Fruit fly (Drosophila melanogaster): ENCODE results near the gene CG13713.

Gene CG13713

dm6 chr3L:4686050-4686449 is 11.4 kb upstream of the CG13713 start:
- no peak for TF ChIP-seq Crg-1 (GFP tag; optimal IDR thresholded peaks at IDR 0.05)

- no peak for TF ChIP-seq CG11617 (GFP tag; optimal IDR thresholded peaks at IDR 0.05)
- TF ChIP-seq ovo (GFP tag; optimal IDR thresholded peaks at IDR 0.05), result no peak
- no peak for TF ChIP-seq Hr96 (GFP tag; optimal IDR thresholded peaks at IDR 0.05)
- TF ChIP-seq pad (GFP tag; optimal IDR thresholded peaks at IDR 0.05), result no peak
- TF ChIP-seq bab1 (GFP tag; optimal IDR thresholded peaks at IDR 0.05), result no peak
- TF ChIP-seq cnc (optimal IDR thresholded peaks at IDR 0.05), result no peak
- TF ChIP-seq CG33017 (tag; optimal IDR thresholded peaks at IDR 0.05), result no peak
- TF ChIP-seq CG7101 (tag; optimal IDR thresholded peaks at IDR 0.05), result no peak
- no peak for TF ChIP-seq CG7045 (GFP tag; optimal IDR thresholded peaks at IDR 0.05)
- TF ChIP-seq Mnt (GFP tag; optimal IDR thresholded peaks at IDR 0.05), result no peak
- TF ChIP-seq cic (GFP tag; optimal IDR thresholded peaks at IDR 0.05), result no peak
- no peak for TF ChIP-seq CG1620 (GFP tag; optimal IDR thresholded peaks at IDR 0.05)
- TF ChIP-seq toe (GFP tag; optimal IDR thresholded peaks at IDR 0.05), result no peak
- no peak for TF ChIP-seq CG12768 (GFP tag; optimal IDR thresholded peaks at IDR 0.05)
- TF ChIP-seq kay (GFP tag; ENCODE audit: borderline replicate concordance), result no peak
- no peak for TF ChIP-seq CG5204 (GFP tag; optimal IDR thresholded peaks at IDR 0.05)
- no peak for TF ChIP-seq tj (GFP tag; optimal IDR thresholded peaks at IDR 0.05)
- TF ChIP-seq Clk (GFP tag; optimal IDR thresholded peaks at IDR 0.05), result no peak
These were observed 10.8 kb upstream of the CG13713 start for dm6 chr3L:4686609-4687008.

- TF ChIP-seq CG12768 (GFP tag; optimal IDR thresholded peaks at IDR 0.05) (peak; percentile 19), CG7045 (GFP tag; optimal IDR thresholded peaks at IDR 0.05) (no peak)
These were observed 10.3 kb upstream of the CG13713 start, which contains the start of gene axo for dm6 chr3L:4687133-4687532. Gene axo (minus strand): TSS chr3L:4687317.

- TF ChIP-seq Hr96 (GFP tag; optimal IDR thresholded peaks at IDR 0.05), result no peak
- TF ChIP-seq CG1620 (GFP tag; optimal IDR thresholded peaks at IDR 0.05), result no peak
- no peak for TF ChIP-seq ovo (GFP tag; optimal IDR thresholded peaks at IDR 0.05)
- TF ChIP-seq cnc (optimal IDR thresholded peaks at IDR 0.05), result no peak
- TF ChIP-seq Crg-1 (GFP tag; optimal IDR thresholded peaks at IDR 0.05), result no peak
- TF ChIP-seq CG11617 (GFP tag; optimal IDR thresholded peaks at IDR 0.05), result no peak
- no peak for TF ChIP-seq CG14711 (tag; optimal IDR thresholded peaks at IDR 0.05)
- TF ChIP-seq cic (GFP tag; optimal IDR thresholded peaks at IDR 0.05), result no peak
- no peak for TF ChIP-seq pad (GFP tag; optimal IDR thresholded peaks at IDR 0.05)
- TF ChIP-seq Mnt (GFP tag; optimal IDR thresholded peaks at IDR 0.05), result no peak
- no peak for TF ChIP-seq tj (GFP tag; optimal IDR thresholded peaks at IDR 0.05)
- TF ChIP-seq kay (GFP tag; ENCODE audit: borderline replicate concordance), result no peak
- no peak for TF ChIP-seq Clk (GFP tag; optimal IDR thresholded peaks at IDR 0.05)
- no peak for TF ChIP-seq CG7045 (GFP tag; optimal IDR thresholded peaks at IDR 0.05)
- no peak for TF ChIP-seq CG33017 (tag; optimal IDR thresholded peaks at IDR 0.05)
- TF ChIP-seq CG12768 (GFP tag; optimal IDR thresholded peaks at IDR 0.05), result no peak
- no peak for TF ChIP-seq CG5204 (GFP tag; optimal IDR thresholded peaks at IDR 0.05)
These were observed 8.7 kb upstream of the CG13713 start, which contains the start of gene CG7514 for dm6 chr3L:4688674-4689073. Gene CG7514 (minus strand): TSS chr3L:4688774.

- no peak for TF ChIP-seq CG12768 (GFP tag; optimal IDR thresholded peaks at IDR 0.05)
- TF ChIP-seq pad (GFP tag; optimal IDR thresholded peaks at IDR 0.05), result no peak
- no peak for TF ChIP-seq ovo (GFP tag; optimal IDR thresholded peaks at IDR 0.05)
- no peak for TF ChIP-seq Hr96 (GFP tag; optimal IDR thresholded peaks at IDR 0.05)
- TF ChIP-seq CG7101 (tag; optimal IDR thresholded peaks at IDR 0.05), result no peak
- no peak for TF ChIP-seq cic (GFP tag; optimal IDR thresholded peaks at IDR 0.05)
- no peak for TF ChIP-seq CG5204 (GFP tag; optimal IDR thresholded peaks at IDR 0.05)
- no peak for TF ChIP-seq CG14711 (tag; optimal IDR thresholded peaks at IDR 0.05)
- no peak for TF ChIP-seq tj (GFP tag; optimal IDR thresholded peaks at IDR 0.05)
- no peak for TF ChIP-seq Mnt (GFP tag; optimal IDR thresholded peaks at IDR 0.05)
- no peak for TF ChIP-seq CG11617 (GFP tag; optimal IDR thresholded peaks at IDR 0.05)
- TF ChIP-seq Crg-1 (GFP tag; optimal IDR thresholded peaks at IDR 0.05), result no peak
- TF ChIP-seq CG7045 (GFP tag; optimal IDR thresholded peaks at IDR 0.05), result no peak
- TF ChIP-seq Clk (GFP tag; optimal IDR thresholded peaks at IDR 0.05), result no peak
- no peak for TF ChIP-seq CG33017 (tag; optimal IDR thresholded peaks at IDR 0.05)
- no peak for TF ChIP-seq CG1620 (GFP tag; optimal IDR thresholded peaks at IDR 0.05)
- no peak for TF ChIP-seq kay (GFP tag; ENCODE audit: borderline replicate concordance)
- TF ChIP-seq cnc (optimal IDR thresholded peaks at IDR 0.05), result no peak
- no peak for TF ChIP-seq bab1 (GFP tag; optimal IDR thresholded peaks at IDR 0.05)
These were observed 7.4 kb upstream of the CG13713 start, which contains the start of gene CG18418 for dm6 chr3L:4689970-4690369. Gene CG18418 (minus strand): TSS chr3L:4690070.

- TF ChIP-seq kay (GFP tag; ENCODE audit: borderline replicate concordance) (peak; percentile 68), cnc (optimal IDR thresholded peaks at IDR 0.05) (no peak), CG7101 (tag; optimal IDR thresholded peaks at IDR 0.05) (no peak), CG12768 (GFP tag; optimal IDR thresholded peaks at IDR 0.05) (no peak), toe (GFP tag; optimal IDR thresholded peaks at IDR 0.05) (no peak)
These were observed 6.7 kb upstream of the CG13713 start for dm6 chr3L:4690698-4691097.

dm6 chr3L:4691775-4692174 is 5.6 kb upstream of the CG13713 start:
- no peak for TF ChIP-seq ovo (GFP tag; optimal IDR thresholded peaks at IDR 0.05)
- TF ChIP-seq tj (GFP tag; optimal IDR thresholded peaks at IDR 0.05), result no peak
- no peak for TF ChIP-seq bab1 (GFP tag; optimal IDR thresholded peaks at IDR 0.05)
- no peak for TF ChIP-seq CG7101 (tag; optimal IDR thresholded peaks at IDR 0.05)
- no peak for TF ChIP-seq CG5204 (GFP tag; optimal IDR thresholded peaks at IDR 0.05)
- no peak for TF ChIP-seq CG1620 (GFP tag; optimal IDR thresholded peaks at IDR 0.05)
- TF ChIP-seq CG12768 (GFP tag; optimal IDR thresholded peaks at IDR 0.05), result no peak
